Fruit fly (Drosophila melanogaster): ENCODE measurements around the gene CG4911.

Gene CG4911

dm6 chr3L:9025680-9026079 lies 46.9 kb downstream of the CG4911 start (continued):
- no peak for TF ChIP-seq ftz-f1 (GFP tag; optimal IDR thresholded peaks at IDR 0.05)
- TF ChIP-seq CG12769 (tag; optimal IDR thresholded peaks at IDR 0.05) = peak; percentile 80
- TF ChIP-seq CG17361 (GFP tag; IDR thresholded peaks at IDR 0.05) = peak; percentile 84
- peak; percentile 64 for TF ChIP-seq fd3F (GFP tag; optimal IDR thresholded peaks at IDR 0.05)
- no peak for TF ChIP-seq GATAe (GFP tag; conservative IDR thresholded peaks at IDR 0.05)
- peak; percentile 58 for TF ChIP-seq CG11696 (GFP tag; IDR thresholded peaks at IDR 0.05)
- TF ChIP-seq CG15011 (GFP tag; optimal IDR thresholded peaks at IDR 0.05) = peak; percentile 61
- no peak for TF ChIP-seq vnd (GFP tag; IDR thresholded peaks at IDR 0.05; ENCODE audit: partially characterized antibody)
- TF ChIP-seq CG2129 (GFP tag; IDR thresholded peaks at IDR 0.05; ENCODE audit: partially characterized antibody) = no peak
- peak; percentile 82 for TF ChIP-seq CG5953 (GFP tag; IDR thresholded peaks at IDR 0.05)
- peak; percentile 65 for TF ChIP-seq CG10654 (GFP tag; optimal IDR thresholded peaks at IDR 0.05)
- TF ChIP-seq fd64A (GFP tag; optimal IDR thresholded peaks at IDR 0.05) = peak; percentile 47
- TF ChIP-seq CG12236 (GFP tag; optimal IDR thresholded peaks at IDR 0.05) = peak; percentile 78
- peak; percentile 97 for TF ChIP-seq sens (GFP tag)
- TF ChIP-seq Atf-2 (GFP tag; optimal IDR thresholded peaks at IDR 0.05) = peak; percentile 77
- TF ChIP-seq gsb-n (tag; optimal IDR thresholded peaks at IDR 0.05) = peak; percentile 83
- TF ChIP-seq CG34224 (GFP tag; IDR thresholded peaks at IDR 0.05; ENCODE audit: partially characterized antibody) = no peak
- TF ChIP-seq Bdp1 (GFP tag; optimal IDR thresholded peaks at IDR 0.05) = peak; percentile 43
- peak; percentile 84 for TF ChIP-seq Asciz (GFP tag; optimal IDR thresholded peaks at IDR 0.05)
- TF ChIP-seq stc (GFP tag; IDR thresholded peaks at IDR 0.05) = peak; percentile 91
- TF ChIP-seq jing (GFP tag; optimal IDR thresholded peaks at IDR 0.05) = peak; percentile 74
- TF ChIP-seq Rfx (GFP tag; IDR thresholded peaks at IDR 0.05) = peak; percentile 92
- TF ChIP-seq zen2 (GFP tag; IDR thresholded peaks at IDR 0.05; ENCODE audit: partially characterized antibody) = no peak
- TF ChIP-seq nom (GFP tag; optimal IDR thresholded peaks at IDR 0.05) = no peak
- peak; percentile 88 for TF ChIP-seq phol (tag; optimal IDR thresholded peaks at IDR 0.05)
- peak; percentile 97 for TF ChIP-seq ci (GFP tag; IDR thresholded peaks at IDR 0.05)
- peak; percentile 49 for TF ChIP-seq Jarid2 (GFP tag; optimal IDR thresholded peaks at IDR 0.05)
- peak; percentile 86 for TF ChIP-seq onecut (GFP tag; IDR thresholded peaks at IDR 0.05)
- peak; percentile 53 for TF ChIP-seq ac (GFP tag; optimal IDR thresholded peaks at IDR 0.05)
- TF ChIP-seq ranshi (GFP tag; IDR thresholded peaks at IDR 0.05) = peak; percentile 87
- peak; percentile 78 for TF ChIP-seq nerfin-1 (tag; optimal IDR thresholded peaks at IDR 0.05)
- peak; percentile 70 for TF ChIP-seq nau (GFP tag; optimal IDR thresholded peaks at IDR 0.05)
- TF ChIP-seq CG7928 (GFP tag; optimal IDR thresholded peaks at IDR 0.05) = no peak
- TF ChIP-seq CG4404 (GFP tag; IDR thresholded peaks at IDR 0.05) = peak; percentile 89
- TF ChIP-seq Scr (GFP tag; IDR thresholded peaks at IDR 0.05; ENCODE audit: partially characterized antibody) = no peak
- peak; percentile 57 for TF ChIP-seq CG2202 (tag; optimal IDR thresholded peaks at IDR 0.05)
- TF ChIP-seq CG8359 (GFP tag; optimal IDR thresholded peaks at IDR 0.05; ENCODE audit: borderline replicate concordance) = peak; percentile 61
- TF ChIP-seq pita (GFP tag; optimal IDR thresholded peaks at IDR 0.05) = no peak
- TF ChIP-seq slp2 (GFP tag; optimal IDR thresholded peaks at IDR 0.05) = peak; percentile 70
- TF ChIP-seq ERR (GFP tag; optimal IDR thresholded peaks at IDR 0.05) = peak; percentile 45
- TF ChIP-seq bbx (GFP tag; IDR thresholded peaks at IDR 0.05; ENCODE audit: partially characterized antibody) = no peak
- peak; percentile 54 for TF ChIP-seq slou (GFP tag; optimal IDR thresholded peaks at IDR 0.05)
- TF ChIP-seq oc (tag; optimal IDR thresholded peaks at IDR 0.05) = peak; percentile 79
- TF ChIP-seq CG12104 (GFP tag; optimal IDR thresholded peaks at IDR 0.05) = peak; percentile 74
- TF ChIP-seq bowl (GFP tag; IDR thresholded peaks at IDR 0.05) = peak; percentile 77
- TF ChIP-seq CG42726 (GFP tag; IDR thresholded peaks at IDR 0.05; ENCODE audit: partially characterized antibody) = no peak
- TF ChIP-seq ase (GFP tag; IDR thresholded peaks at IDR 0.05) = peak; percentile 92
- TF ChIP-seq CG7963 (GFP tag; IDR thresholded peaks at IDR 0.05; ENCODE audit: partially characterized antibody) = no peak
- TF ChIP-seq MTF-1 (GFP tag; optimal IDR thresholded peaks at IDR 0.05; ENCODE audit: borderline replicate concordance) = no peak
- TF ChIP-seq CG31224 (GFP tag; IDR thresholded peaks at IDR 0.05) = peak; percentile 82
